Worm (Caenorhabditis elegans): ENCODE data around the gene ZK1307.7.

ZK1307.7 gene

ce11 chrII:9611347-9611923, 25.0 kb upstream of the ZK1307.7 start, which contains the start of the genes T15H9.5 and T15H9.4:
TSS of gene T15H9.5 (minus strand) at chrII:9611447.
TSS of gene T15H9.4 (plus strand) at chrII:9611873.
- no peak for TF ChIP-seq pax-1 (tag; optimal IDR thresholded peaks at IDR 0.05)
- TF ChIP-seq ceh-30 (tag; optimal IDR thresholded peaks at IDR 0.05), result no peak
- no peak for TF ChIP-seq ceh-6 (GFP tag; optimal IDR thresholded peaks at IDR 0.05)
- TF ChIP-seq ahr-1 (tag; optimal IDR thresholded peaks at IDR 0.05), result no peak
- no peak for TF ChIP-seq ceh-22 (tag; optimal IDR thresholded peaks at IDR 0.05)
- TF ChIP-seq sdc-2 (tag; optimal IDR thresholded peaks at IDR 0.05), result no peak
- TF ChIP-seq dmd-4 (tag; optimal IDR thresholded peaks at IDR 0.05; ENCODE audit: borderline replicate concordance), result no peak
- no peak for TF ChIP-seq C38D4.7 (GFP tag; optimal IDR thresholded peaks at IDR 0.05)
- no peak for TF ChIP-seq zip-5 (tag; optimal IDR thresholded peaks at IDR 0.05)
- no peak for TF ChIP-seq gmeb-2 (tag; optimal IDR thresholded peaks at IDR 0.05)
- TF ChIP-seq Y22D7AL.16 (tag; optimal IDR thresholded peaks at IDR 0.05), result no peak
- TF ChIP-seq hlh-6 (tag; optimal IDR thresholded peaks at IDR 0.05), result no peak
- no peak for TF ChIP-seq nhr-232 (tag; optimal IDR thresholded peaks at IDR 0.05)
- no peak for TF ChIP-seq ztf-16 (tag; optimal IDR thresholded peaks at IDR 0.05)
- no peak for TF ChIP-seq ceh-9 (tag; optimal IDR thresholded peaks at IDR 0.05)
- TF ChIP-seq npax-4 (tag; optimal IDR thresholded peaks at IDR 0.05), result no peak
- TF ChIP-seq unc-55 (GFP tag; optimal IDR thresholded peaks at IDR 0.05), result no peak
- TF ChIP-seq ceh-48 (tag; optimal IDR thresholded peaks at IDR 0.05), result no peak
- no peak for TF ChIP-seq ceh-2 (tag; optimal IDR thresholded peaks at IDR 0.05)
- TF ChIP-seq lin-11 (tag; optimal IDR thresholded peaks at IDR 0.05), result no peak

- no peak for TF ChIP-seq pha-4 (tag; optimal IDR thresholded peaks at IDR 0.05)
- TF ChIP-seq ahr-1 (tag; optimal IDR thresholded peaks at IDR 0.05), result no peak
- TF ChIP-seq sox-4 (tag; optimal IDR thresholded peaks at IDR 0.05), result no peak
- no peak for TF ChIP-seq tbx-7 (tag; optimal IDR thresholded peaks at IDR 0.05)
- no peak for TF ChIP-seq nfya-1 (tag; optimal IDR thresholded peaks at IDR 0.05)
Observed at ce11 chrII:9614728-9615127, 21.7 kb upstream of the ZK1307.7 start, which contains the start of gene hlh-6. TSS of gene hlh-6 (minus strand) at chrII:9614828.

DNA sequence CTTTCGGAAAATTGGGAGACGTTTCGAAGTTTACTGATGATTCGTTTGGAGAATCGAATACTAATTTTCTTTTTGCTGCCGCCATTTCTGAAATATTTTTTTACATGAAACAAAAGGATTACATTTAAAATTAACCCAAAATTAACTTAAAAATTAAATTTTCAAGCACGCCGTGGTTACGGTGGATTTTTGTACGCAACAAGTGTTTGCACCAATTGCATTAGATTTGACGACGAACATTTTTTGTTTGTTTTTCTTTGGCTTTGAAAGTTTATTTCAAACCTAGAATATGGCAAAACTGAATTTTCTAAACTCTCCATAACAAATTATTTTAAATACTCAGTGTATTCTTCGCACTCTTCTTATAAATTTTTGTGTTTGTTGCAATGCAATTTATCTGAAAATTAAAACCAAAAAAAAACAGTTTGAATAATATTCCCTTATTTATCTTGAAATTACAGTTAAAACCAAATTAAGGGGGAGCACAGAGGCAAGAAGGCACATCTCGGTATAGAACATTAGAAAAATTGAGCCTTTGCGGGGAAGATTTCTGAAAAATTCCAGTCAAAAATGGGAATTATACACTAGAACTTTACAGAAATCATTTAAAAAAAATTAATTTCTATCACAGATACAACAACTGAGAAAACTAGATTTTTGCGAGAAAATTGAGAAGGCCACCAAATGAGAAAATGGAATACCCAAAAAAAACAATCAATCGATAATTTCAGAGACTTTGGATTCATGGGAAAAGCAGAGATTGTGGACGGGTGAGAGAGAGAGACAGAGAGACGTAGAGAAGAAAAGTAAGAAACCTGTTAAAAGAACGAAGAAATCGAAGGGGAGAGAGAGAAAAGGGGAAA, 19.1 kb upstream of the ZK1307.7 start, which contains the start of gene hal-3:
TSS of gene hal-3 (minus strand) at position 87 of the 863 bp plus-strand sequence.
- no peak for TF ChIP-seq ceh-48 (tag; optimal IDR thresholded peaks at IDR 0.05)
- TF ChIP-seq T23F11.4 (GFP tag; optimal IDR thresholded peaks at IDR 0.05), result no peak
- no peak for TF ChIP-seq ceh-18 (tag; optimal IDR thresholded peaks at IDR 0.05)
- TF ChIP-seq syd-9 (tag; optimal IDR thresholded peaks at IDR 0.05), result no peak
- TF ChIP-seq tbx-2 (tag; optimal IDR thresholded peaks at IDR 0.05), result no peak
- no peak for TF ChIP-seq rnt-1 (tag; optimal IDR thresholded peaks at IDR 0.05)
- TF ChIP-seq npax-4 (tag; optimal IDR thresholded peaks at IDR 0.05), result no peak
- no peak for TF ChIP-seq Y22D7AL.16 (tag; optimal IDR thresholded peaks at IDR 0.05)
- TF ChIP-seq sox-4 (tag; optimal IDR thresholded peaks at IDR 0.05), result no peak
- no peak for TF ChIP-seq madf-2 (tag; optimal IDR thresholded peaks at IDR 0.05)
- TF ChIP-seq odd-2 (tag; optimal IDR thresholded peaks at IDR 0.05), result no peak

DNA sequence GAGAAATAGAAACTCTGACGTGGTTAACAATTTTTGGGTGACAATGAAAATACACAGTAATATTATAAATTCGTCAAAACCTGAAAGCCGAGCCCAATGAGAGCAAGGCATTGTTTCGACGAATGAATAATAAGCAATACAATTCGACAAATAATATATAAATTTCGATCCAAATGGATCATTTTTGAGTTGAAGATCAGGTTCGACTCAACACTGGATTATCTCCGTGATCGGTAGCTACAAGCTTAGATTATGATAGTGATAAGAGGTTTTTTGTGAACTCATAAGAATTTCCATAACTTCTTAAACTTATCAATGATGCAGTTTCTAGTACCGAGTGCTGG, 18.5 kb upstream of the ZK1307.7 start:
- no peak for TF ChIP-seq K09A11.1 (tag; optimal IDR thresholded peaks at IDR 0.05; ENCODE audit: insufficient read depth)

DNA sequence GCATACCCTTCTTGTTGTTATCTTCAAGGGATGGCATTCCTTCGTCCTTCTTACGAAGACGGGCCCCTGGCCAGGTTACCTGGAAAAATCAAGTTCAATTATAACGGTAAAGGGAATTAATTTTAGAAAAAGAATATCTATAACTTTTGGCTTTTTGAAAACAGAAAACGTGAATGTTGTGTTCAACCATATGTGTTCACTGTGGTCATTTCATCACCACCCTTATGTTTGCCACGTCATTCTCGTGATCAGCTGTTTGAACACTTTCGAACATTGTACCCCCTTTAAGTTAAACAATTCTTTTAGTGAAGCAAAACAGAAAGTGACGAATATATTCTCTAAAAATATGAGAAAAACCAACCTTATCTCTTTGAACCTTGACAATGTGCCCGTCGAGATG, 17.6 kb upstream of the ZK1307.7 start:
- TF ChIP-seq F13H6.1 (tag; optimal IDR thresholded peaks at IDR 0.05) (no peak), npax-4 (tag; optimal IDR thresholded peaks at IDR 0.05) (no peak), elt-2 (tag; optimal IDR thresholded peaks at IDR 0.05) (no peak), ceh-45 (GFP tag; IDR thresholded peaks at IDR 0.05) (no peak), sox-4 (tag; optimal IDR thresholded peaks at IDR 0.05) (no peak), sox-2 (GFP tag; IDR thresholded peaks at IDR 0.05) (no peak), elt-4 (tag; optimal IDR thresholded peaks at IDR 0.05) (no peak), ceh-34 (tag; optimal IDR thresholded peaks at IDR 0.05) (no peak), pros-1 (tag; optimal IDR thresholded peaks at IDR 0.05) (no peak), eyg-1 (tag; optimal IDR thresholded peaks at IDR 0.05) (no peak), rnt-1 (tag; optimal IDR thresholded peaks at IDR 0.05) (no peak), pha-4 (tag; optimal IDR thresholded peaks at IDR 0.05) (no peak), ceh-48 (tag; optimal IDR thresholded peaks at IDR 0.05) (no peak), madf-2 (tag; optimal IDR thresholded peaks at IDR 0.05) (no peak), nhr-232 (tag; optimal IDR thresholded peaks at IDR 0.05) (no peak), ztf-16 (tag; optimal IDR thresholded peaks at IDR 0.05) (no peak)
